Worm (Caenorhabditis elegans): ENCODE results near the gene mrps-12.

DNA sequence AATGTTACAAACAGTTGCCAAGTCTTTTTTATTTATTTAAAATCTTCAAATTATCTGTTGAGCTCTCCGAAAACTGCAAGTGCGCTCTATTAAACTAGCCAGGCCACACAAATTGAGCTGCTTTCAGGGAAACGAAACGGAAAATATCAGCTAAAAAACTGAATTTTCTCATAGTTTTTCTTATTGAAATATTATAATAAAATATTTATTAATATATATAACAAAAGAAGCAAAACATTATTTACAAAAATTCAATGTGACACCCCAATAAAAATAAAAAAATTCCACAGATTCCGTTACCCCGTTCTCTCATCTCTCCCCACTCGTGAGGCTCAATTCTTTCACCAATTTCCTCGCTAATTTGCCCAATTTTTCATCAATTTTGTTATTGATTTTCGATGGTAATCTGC is 5.3 kb upstream of the mrps-12 start:
- TF ChIP-seq sptf-1 (tag; optimal IDR thresholded peaks at IDR 0.05) = no peak
- TF ChIP-seq ama-1 (optimal IDR thresholded peaks at IDR 0.05) = no peak
- TF ChIP-seq lsy-2 (tag; optimal IDR thresholded peaks at IDR 0.05) = peak in 1 of 2 experiments; percentile 53
- TF ChIP-seq lin-39 (tag; optimal IDR thresholded peaks at IDR 0.05) = no peak
- no peak for TF ChIP-seq fkh-10 (GFP tag; optimal IDR thresholded peaks at IDR 0.05)
- peak; percentile 37 for TF ChIP-seq lir-3 (tag; optimal IDR thresholded peaks at IDR 0.05; ENCODE audit: poor library complexity)
- TF ChIP-seq lin-13 (GFP tag; optimal IDR thresholded peaks at IDR 0.05) = no peak
- no peak for TF ChIP-seq unc-30 (tag; optimal IDR thresholded peaks at IDR 0.05)
- TF ChIP-seq fos-1 (tag; optimal IDR thresholded peaks at IDR 0.05) = no peak
- TF ChIP-seq nhr-28 (tag; optimal IDR thresholded peaks at IDR 0.05) = no peak
- TF ChIP-seq mdl-1 (tag; optimal IDR thresholded peaks at IDR 0.05) = no peak
- TF ChIP-seq nhr-237 (tag; optimal IDR thresholded peaks at IDR 0.05) = no peak
